Fruit fly (Drosophila melanogaster): ENCODE data around the gene Kif19A.

Gene Kif19A

DNA sequence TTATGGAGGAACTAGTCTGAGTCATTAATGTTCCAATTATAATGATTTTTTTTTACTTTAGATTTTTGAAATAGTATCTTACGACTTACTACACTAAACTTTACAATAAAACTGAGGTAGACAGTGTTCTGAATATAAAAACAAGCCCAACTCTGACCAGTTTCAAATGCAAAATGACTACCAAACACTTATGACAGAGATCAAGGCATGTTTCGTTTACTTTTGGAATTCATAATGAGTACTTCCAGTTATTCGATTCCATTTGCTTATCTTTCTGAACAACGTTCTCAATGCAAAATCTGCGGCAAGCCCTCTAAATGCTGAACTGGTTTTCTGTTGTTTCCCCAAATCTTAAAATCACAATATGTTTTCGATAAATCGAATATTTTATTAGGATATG is 33.6 kb upstream of the Kif19A start, which contains the start of gene CG14355:
TSS of gene CG14355 (minus strand) at position 101 of the 400 bp plus-strand sequence.
- TF ChIP-seq disco-r (GFP tag; optimal IDR thresholded peaks at IDR 0.05) (no peak), sisA (GFP tag; IDR thresholded peaks at IDR 0.05) (no peak), CG5245 (GFP tag; optimal IDR thresholded peaks at IDR 0.05) (no peak), maf-S (GFP tag; optimal IDR thresholded peaks at IDR 0.05) (no peak), Taf1 (GFP tag; IDR thresholded peaks at IDR 0.05) (no peak), Doc3 (GFP tag; IDR thresholded peaks at IDR 0.05; ENCODE audit: partially characterized antibody) (no peak), NFAT (GFP tag; IDR thresholded peaks at IDR 0.05) (no peak), HHEX (GFP tag; optimal IDR thresholded peaks at IDR 0.05) (no peak), CG10366 (GFP tag; IDR thresholded peaks at IDR 0.05) (no peak), CG32772 (GFP tag; IDR thresholded peaks at IDR 0.05) (no peak), CG6813 (GFP tag; optimal IDR thresholded peaks at IDR 0.05) (no peak)

DNA sequence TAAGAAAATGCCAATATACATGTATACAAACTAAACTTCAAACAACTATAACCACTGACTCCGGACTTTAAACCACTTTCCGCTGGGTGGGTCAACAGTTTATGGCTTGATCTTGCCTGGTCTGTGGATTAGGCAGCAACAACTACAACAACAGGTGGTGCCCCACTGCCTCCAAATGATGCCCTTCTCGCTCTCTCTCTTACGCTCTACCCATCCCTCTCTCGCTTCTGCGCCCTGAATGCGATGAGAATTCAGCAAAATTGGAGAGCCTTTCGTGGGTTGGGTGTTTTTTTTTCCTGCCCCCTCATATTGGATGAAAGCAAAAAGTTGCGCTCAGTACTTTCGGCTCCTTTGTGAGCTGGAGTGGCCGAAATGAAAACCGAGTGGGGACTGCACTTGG is 22.7 kb upstream of the Kif19A start:
- TF ChIP-seq wor (GFP tag; IDR thresholded peaks at IDR 0.05) (no peak), CG2889 (GFP tag; IDR thresholded peaks at IDR 0.05) (no peak), Oli (tag; optimal IDR thresholded peaks at IDR 0.05) (no peak), Opbp (GFP tag; IDR thresholded peaks at IDR 0.05; ENCODE audit: partially characterized antibody) (no peak), lmd (GFP tag; IDR thresholded peaks at IDR 0.05) (no peak), ham (GFP tag; IDR thresholded peaks at IDR 0.05) (no peak), mld (GFP tag; IDR thresholded peaks at IDR 0.05; ENCODE audit: partially characterized antibody) (no peak), Trl (optimal IDR thresholded peaks at IDR 0.05) (peak; percentile 21 to 57), Trl (GFP tag; optimal IDR thresholded peaks at IDR 0.05) (no peak), CG1792 (GFP tag; optimal IDR thresholded peaks at IDR 0.05) (no peak), Dll (GFP tag; IDR thresholded peaks at IDR 0.05; ENCODE audit: partially characterized antibody) (no peak), Doc3 (GFP tag; IDR thresholded peaks at IDR 0.05; ENCODE audit: partially characterized antibody) (no peak), ewg (GFP tag; optimal IDR thresholded peaks at IDR 0.05) (peak; percentile 79), Gug (GFP tag; IDR thresholded peaks at IDR 0.05) (no peak), scrt (GFP tag; optimal IDR thresholded peaks at IDR 0.05) (peak; percentile 93), CG8359 (GFP tag; optimal IDR thresholded peaks at IDR 0.05; ENCODE audit: borderline replicate concordance) (peak; percentile 6), salm (tag; optimal IDR thresholded peaks at IDR 0.05) (no peak)

DNA sequence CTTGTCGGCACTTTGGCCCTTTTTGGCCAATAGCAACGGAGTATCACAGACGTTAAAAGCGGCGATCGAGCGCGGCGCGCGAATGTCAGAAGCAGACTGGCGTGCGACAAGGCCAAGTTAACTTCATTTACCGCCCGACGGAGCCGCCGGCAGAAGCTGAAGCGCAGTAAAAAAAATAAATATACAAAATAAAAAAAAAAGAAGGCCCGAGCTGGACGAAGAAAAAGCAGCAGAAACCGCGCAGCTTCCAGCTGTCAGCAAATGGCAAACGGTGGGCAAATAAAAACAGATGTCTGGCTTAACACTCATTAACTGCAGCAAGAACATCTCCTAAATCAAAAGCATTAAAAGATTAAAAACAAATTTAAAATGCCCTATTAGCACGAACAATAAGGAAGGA is 13.7 kb upstream of the Kif19A start, which contains the start of gene CG14356:
TSS of gene CG14356 (minus strand) at position 101 of the 400 bp plus-strand sequence.
- TF ChIP-seq Vsx1 (GFP tag; optimal IDR thresholded peaks at IDR 0.05) (no peak), CG3726 (GFP tag; IDR thresholded peaks at IDR 0.05) (0 out of 3 replicates have a peak, but pooled peaks have one; percentile 11)

DNA sequence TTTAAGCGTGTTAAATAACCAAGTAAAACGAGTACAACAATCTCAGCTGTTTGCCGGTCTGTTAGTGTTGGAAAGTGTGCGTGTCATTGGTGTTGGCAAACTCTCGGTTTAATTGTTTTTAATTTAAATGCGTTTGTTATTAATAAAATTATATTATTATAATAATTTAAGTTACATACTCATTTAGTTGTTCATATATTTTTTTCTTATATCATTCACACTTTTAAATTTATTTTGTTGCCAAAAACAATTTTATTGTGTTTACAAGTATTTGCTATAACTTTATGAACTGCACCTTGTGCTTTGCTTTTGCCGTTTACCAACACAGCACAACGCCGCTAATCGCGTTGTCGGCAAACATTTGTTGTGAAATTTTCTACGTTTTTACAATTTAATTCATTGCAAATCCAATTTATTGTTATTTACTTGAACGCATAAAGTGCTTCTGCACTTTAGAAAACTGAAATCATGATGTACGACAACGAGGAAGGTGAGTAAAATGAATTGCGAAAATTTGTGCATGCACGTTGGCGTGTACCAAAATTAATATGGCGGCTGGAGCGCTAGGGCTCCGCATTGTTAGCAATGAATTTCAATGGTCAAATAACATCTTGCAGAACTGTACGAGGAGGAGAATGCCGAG is 7.3 kb upstream of the Kif19A start, which contains the start of the genes 140up and Polr2B:
TSS of gene 140up (minus strand) at position 70 of the 643 bp plus-strand sequence.
TSS of gene Polr2B (plus strand) at position 313 of the 643 bp plus-strand sequence.
- TF ChIP-seq CG2129 (GFP tag; IDR thresholded peaks at IDR 0.05; ENCODE audit: partially characterized antibody) (no peak), fd64A (GFP tag; optimal IDR thresholded peaks at IDR 0.05) (no peak), dimm (GFP tag; IDR thresholded peaks at IDR 0.05) (peak; percentile 31; the same call in 1 of the 2 replicates), sqz (GFP tag; optimal IDR thresholded peaks at IDR 0.05) (peak; percentile 80), CG34224 (GFP tag; IDR thresholded peaks at IDR 0.05; ENCODE audit: partially characterized antibody) (no peak), CG1529 (GFP tag; optimal IDR thresholded peaks at IDR 0.05) (peak; percentile 81), pfk (GFP tag; optimal IDR thresholded peaks at IDR 0.05) (no peak), CG7786 (GFP tag; optimal IDR thresholded peaks at IDR 0.05) (peak; percentile 77), CG13123 (GFP tag; optimal IDR thresholded peaks at IDR 0.05) (peak; percentile 86), CG18262 (tag; optimal IDR thresholded peaks at IDR 0.05) (peak; percentile 92), ara (GFP tag; IDR thresholded peaks at IDR 0.05) (peak; percentile 91), caup (GFP tag; optimal IDR thresholded peaks at IDR 0.05; ENCODE audit: severe bottlenecking) (peak; percentile 92), CG13296 (GFP tag; optimal IDR thresholded peaks at IDR 0.05) (peak; percentile 89), CG14050 (GFP tag; IDR thresholded peaks at IDR 0.05) (peak; percentile 90), CG10462 (GFP tag; optimal IDR thresholded peaks at IDR 0.05) (peak; percentile 90), CG4328 (GFP tag; optimal IDR thresholded peaks at IDR 0.05) (peak; percentile 92), CG17568 (GFP tag; optimal IDR thresholded peaks at IDR 0.05) (peak; percentile 57), dysf (GFP tag; IDR thresholded peaks at IDR 0.05) (peak; percentile 95)
